Fruit fly (Drosophila melanogaster): ENCODE results near the gene wit.

dm6 chr3L:4085867-4086266, 14.3 kb upstream of the wit start:
- TF ChIP-seq Dfd (GFP tag; optimal IDR thresholded peaks at IDR 0.05) = no peak
- TF ChIP-seq jim (GFP tag; optimal IDR thresholded peaks at IDR 0.05) = no peak
- TF ChIP-seq lola (GFP tag; optimal IDR thresholded peaks at IDR 0.05) = no peak
- no peak for TF ChIP-seq CG32264 (GFP tag; optimal IDR thresholded peaks at IDR 0.05)
- TF ChIP-seq pan (optimal IDR thresholded peaks at IDR 0.05) = no peak
- no peak for TF ChIP-seq dmrt93B (GFP tag; optimal IDR thresholded peaks at IDR 0.05)
- TF ChIP-seq Dif (GFP tag; optimal IDR thresholded peaks at IDR 0.05; ENCODE audit: partially characterized antibody) = no peak
- TF ChIP-seq GATAd (GFP tag; optimal IDR thresholded peaks at IDR 0.05) = no peak
- no peak for TF ChIP-seq usp (GFP tag; optimal IDR thresholded peaks at IDR 0.05)

Data from whole organism, wandering third instar larva.